Worm (Caenorhabditis elegans): Measurements from ENCODE around the gene vab-1.

vab-1 gene

DNA sequence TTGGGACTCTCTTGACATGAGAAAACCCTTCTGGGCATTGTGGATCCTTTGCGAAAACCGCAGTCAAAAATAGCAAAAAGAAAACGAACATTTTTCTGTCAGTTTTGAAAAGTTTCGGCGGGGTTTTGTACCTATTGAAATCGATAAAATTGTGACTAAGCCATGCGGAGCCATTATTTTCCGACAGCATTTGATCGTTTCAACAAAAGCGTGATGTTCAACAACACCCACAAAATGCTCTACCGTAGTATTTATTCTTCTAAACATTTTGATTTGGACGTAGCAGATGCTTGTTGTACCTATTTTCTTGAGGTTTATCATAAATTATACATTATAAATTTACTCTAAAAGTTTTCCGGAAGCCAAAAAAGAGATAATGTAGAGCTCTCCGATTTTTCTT is 44.6 kb downstream of the vab-1 start, which contains the start of gene clec-136:
TSS of gene clec-136 (minus strand) at position 101 of the 400 bp plus-strand sequence.
- no peak for TF ChIP-seq W03F9.2 (tag; optimal IDR thresholded peaks at IDR 0.05)
- no peak for TF ChIP-seq him-1 (tag; optimal IDR thresholded peaks at IDR 0.05)
- TF ChIP-seq dao-5 (tag; optimal IDR thresholded peaks at IDR 0.05), result no peak

DNA sequence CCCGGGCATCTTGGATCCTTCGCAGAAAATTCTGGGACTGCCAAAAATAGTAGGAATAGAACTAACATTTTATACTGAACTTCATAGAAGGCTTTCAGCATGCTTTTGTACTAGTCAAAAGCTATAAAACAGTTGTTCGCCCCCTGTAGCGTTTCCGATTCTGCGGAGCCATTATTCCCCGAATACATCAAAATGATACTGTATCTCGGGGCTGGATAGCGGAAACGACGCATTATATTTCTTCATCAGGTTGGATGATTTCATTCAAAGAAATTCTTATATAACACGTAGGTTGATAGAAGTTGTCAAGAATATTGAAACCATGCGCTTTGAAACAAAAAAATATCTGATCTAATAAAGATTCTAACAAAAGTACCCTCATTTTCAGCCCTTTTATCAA is 46.2 kb downstream of the vab-1 start, which contains the start of gene clec-137:
TSS of gene clec-137 (minus strand) at position 101 of the 400 bp plus-strand sequence.
- TF ChIP-seq him-1 (tag; optimal IDR thresholded peaks at IDR 0.05) (no peak), dao-5 (tag; optimal IDR thresholded peaks at IDR 0.05) (no peak), W03F9.2 (tag; optimal IDR thresholded peaks at IDR 0.05) (no peak)

DNA sequence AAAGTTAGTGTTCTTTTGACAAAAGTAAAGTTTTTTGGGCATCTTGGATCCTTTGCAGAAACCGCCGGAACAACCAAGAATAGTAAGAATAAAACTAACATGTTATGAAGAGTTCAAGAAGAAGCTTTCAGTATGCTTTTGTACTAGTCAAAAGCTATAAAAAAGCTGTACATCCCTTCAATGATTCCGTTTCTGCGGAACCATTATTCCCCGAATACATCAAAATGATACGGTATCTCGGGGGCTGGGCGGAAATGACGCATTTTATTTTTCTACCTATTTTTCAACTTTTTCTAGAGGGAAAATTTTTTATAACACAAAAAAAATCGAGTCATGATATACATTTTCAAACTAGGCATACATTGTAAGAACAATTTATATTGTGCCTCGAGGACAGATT is 47.9 kb downstream of the vab-1 start, which contains the start of gene clec-138:
TSS of gene clec-138 (minus strand) at position 101 of the 400 bp plus-strand sequence.
- no peak for TF ChIP-seq him-1 (tag; optimal IDR thresholded peaks at IDR 0.05)
- no peak for TF ChIP-seq W03F9.2 (tag; optimal IDR thresholded peaks at IDR 0.05)

DNA sequence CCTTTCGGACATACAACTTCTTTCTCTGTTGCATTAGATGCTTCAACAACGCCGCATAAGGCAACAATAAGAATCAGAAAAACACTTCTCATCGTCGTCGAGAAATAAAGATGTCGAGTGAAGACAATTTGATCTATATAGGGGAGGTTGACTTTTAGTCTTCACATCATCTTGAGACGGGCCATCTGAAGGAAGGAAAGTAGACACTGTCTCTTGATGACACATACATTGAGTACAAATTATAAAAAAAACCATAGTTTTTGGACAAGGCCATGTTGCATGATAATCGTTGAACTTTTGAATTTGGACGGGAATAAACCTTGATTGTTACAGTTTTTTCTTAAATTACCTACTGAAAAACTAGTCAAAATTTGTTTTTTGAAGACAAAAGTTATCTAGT is 49.9 kb downstream of the vab-1 start, which contains the start of gene clec-139:
TSS of gene clec-139 (minus strand) at position 101 of the 400 bp plus-strand sequence.
- TF ChIP-seq dao-5 (tag; optimal IDR thresholded peaks at IDR 0.05) (no peak), W03F9.2 (tag; optimal IDR thresholded peaks at IDR 0.05) (no peak), him-1 (tag; optimal IDR thresholded peaks at IDR 0.05) (no peak)

DNA sequence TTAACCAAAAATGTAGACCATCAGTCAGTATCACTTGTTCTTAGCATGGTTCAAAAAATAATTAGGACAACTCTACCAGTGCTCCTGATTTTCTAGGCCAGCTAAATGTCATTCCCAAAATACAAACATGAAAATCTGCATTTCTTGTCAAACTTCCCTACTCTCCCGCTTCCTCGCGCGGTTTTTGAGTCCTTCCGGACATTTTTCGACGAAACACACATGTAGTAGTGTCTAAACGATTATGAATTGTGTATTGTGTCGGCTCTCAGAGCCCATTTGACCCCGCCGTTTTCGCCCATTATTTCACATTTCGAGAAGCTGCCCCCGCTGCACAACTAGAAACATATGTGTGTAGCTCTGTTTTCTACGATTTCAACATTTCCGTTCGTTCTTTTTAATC is 54.8 kb downstream of the vab-1 start, which contains the start of gene F35D11.1:
TSS of gene F35D11.1 (plus strand) at position 301 of the 400 bp plus-strand sequence.
- TF ChIP-seq dao-5 (tag; optimal IDR thresholded peaks at IDR 0.05) (no peak), W03F9.2 (tag; optimal IDR thresholded peaks at IDR 0.05) (no peak), him-1 (tag; optimal IDR thresholded peaks at IDR 0.05) (no peak)

DNA sequence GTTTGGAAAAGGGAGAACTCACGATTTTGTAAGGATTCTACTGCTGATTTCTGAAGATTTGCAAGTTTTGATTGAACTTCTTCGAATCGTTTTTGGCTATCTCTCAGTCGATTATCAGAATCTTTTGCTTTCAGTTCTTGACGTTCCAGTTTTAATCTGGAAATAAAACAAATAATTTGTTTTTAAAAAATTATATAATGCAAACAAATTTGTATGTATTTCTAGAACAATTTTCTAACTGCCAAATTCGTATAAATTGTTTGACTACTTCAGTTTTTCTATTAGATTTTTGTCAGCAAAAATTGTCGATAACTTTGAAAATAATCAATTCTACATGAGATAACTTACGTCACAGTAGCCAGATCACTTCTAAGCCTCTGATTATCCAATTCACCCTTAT is 59.7 kb downstream of the vab-1 start:
- no peak for TF ChIP-seq dao-5 (tag; optimal IDR thresholded peaks at IDR 0.05)

DNA sequence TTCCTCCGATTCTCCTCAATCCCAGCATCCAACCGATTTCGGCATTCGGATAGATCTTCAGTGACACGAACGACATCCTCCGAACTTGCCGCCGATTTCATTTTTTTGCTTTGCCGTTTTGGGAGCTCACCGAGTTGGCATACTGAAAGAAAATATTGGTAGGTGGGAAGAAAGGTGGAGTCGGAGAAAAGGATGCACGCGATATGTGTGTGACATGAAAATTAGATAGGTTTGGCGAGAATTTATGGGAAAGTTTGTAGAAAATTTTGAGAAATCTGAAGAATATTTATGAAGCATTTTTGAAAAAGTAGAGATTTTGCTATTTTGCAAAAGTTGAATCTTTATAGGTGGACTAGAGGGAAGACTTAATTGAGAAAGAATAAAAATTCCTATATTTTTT is 66.4 kb downstream of the vab-1 start, which contains the start of gene che-10:
TSS of gene che-10 (minus strand) at position 101 of the 400 bp plus-strand sequence.
- TF ChIP-seq dao-5 (tag; optimal IDR thresholded peaks at IDR 0.05) (no peak), him-1 (tag; optimal IDR thresholded peaks at IDR 0.05) (no peak), W03F9.2 (tag; optimal IDR thresholded peaks at IDR 0.05) (no peak)

DNA sequence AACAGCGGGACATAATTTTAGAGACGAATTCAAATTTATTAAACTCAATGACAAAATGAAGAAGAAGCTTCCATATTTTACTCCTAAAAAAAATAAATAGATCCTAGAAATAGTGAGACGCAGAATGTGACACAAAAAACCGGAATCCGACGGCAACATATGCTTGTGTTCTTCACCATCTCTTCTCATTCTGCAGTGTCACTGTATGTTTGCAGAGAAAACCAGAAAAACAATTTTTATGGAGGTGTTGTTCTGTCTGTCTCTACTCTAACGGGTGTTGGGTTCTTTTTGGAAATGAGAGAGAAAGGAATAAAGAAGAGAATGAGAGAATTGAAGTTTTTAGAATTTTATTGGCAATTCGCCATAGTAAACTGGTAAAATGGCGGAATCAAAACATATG is 67.1 kb downstream of the vab-1 start:
- TF ChIP-seq dao-5 (tag; optimal IDR thresholded peaks at IDR 0.05) (no peak), W03F9.2 (tag; optimal IDR thresholded peaks at IDR 0.05) (no peak), him-1 (tag; optimal IDR thresholded peaks at IDR 0.05) (no peak)

All from whole organism, L4/young adult.